Worm (Caenorhabditis elegans) whole organism, L2 larva: Measurements from ENCODE around the gene moc-6.

Source experiments
- C34F6.9 ChIP-seq: fragments of 150-350 bp; optimal IDR thresholded peaks from 2 replicates; lab custom pipeline; 2014; ENCODE audit warnings: missing biosample characterization, missing genetic modification characterization
- Y55F3AM.14 ChIP-seq: fragments of 200-800 bp; sonication (Bioruptor generic); optimal IDR thresholded peaks from 2 replicates; lab custom pipeline; 2018; ENCODE audit warnings: mild to moderate bottlenecking, missing genetic modification characterization, missing compliant biosample characterization
- ZK546.5 ChIP-seq: sonication (generic microtip); optimal IDR thresholded peaks from 2 replicates; lab custom pipeline; 2017; ENCODE audit warnings: missing biosample characterization, missing genetic modification characterization
- crh-2 ChIP-seq: sonication (generic microtip); optimal IDR thresholded peaks from 2 replicates; lab custom pipeline; 2017; ENCODE audit warnings: missing biosample characterization, missing genetic modification characterization
- elt-1 ChIP-seq: fragments of 150-350 bp; optimal IDR thresholded peaks from 2 replicates; lab custom pipeline; 2014; ENCODE audit warnings: missing biosample characterization, missing genetic modification characterization
- fos-1 ChIP-seq: fragments of 150-350 bp; optimal IDR thresholded peaks from 2 replicates; lab custom pipeline; 2014; ENCODE audit warnings: missing biosample characterization, missing genetic modification characterization
- lin-13 ChIP-seq: fragments of 150-350 bp; optimal IDR thresholded peaks from 2 replicates; lab custom pipeline; 2014; ENCODE audit warnings: missing biosample characterization, missing genetic modification reagents, missing genetic modification characterization
- lin-39 ChIP-seq: fragments of 150-350 bp; optimal IDR thresholded peaks from 2 replicates; lab custom pipeline; 2014; ENCODE audit warnings: missing biosample characterization, missing genetic modification reagents, missing genetic modification characterization
- mab-5 ChIP-seq: fragments of 150-350 bp; optimal IDR thresholded peaks from 2 replicates; lab custom pipeline; 2014; ENCODE audit warnings: missing biosample characterization, missing genetic modification characterization
- mbf-1 ChIP-seq: sonication (generic microtip); optimal IDR thresholded peaks from 2 replicates; lab custom pipeline; 2017; ENCODE audit warnings: missing biosample characterization, missing genetic modification characterization
- mdl-1 ChIP-seq, 2 experiments: fragments of 150-350 bp in 1 of 2; sonication (generic microtip) in 1 of 2; optimal IDR thresholded peaks; 2 replicates each; lab custom pipeline; 2017; ENCODE audit warnings: missing biosample characterization in 2 of 2, missing genetic modification characterization in 2 of 2
- nhr-129 ChIP-seq: fragments of 150-350 bp; optimal IDR thresholded peaks from 2 replicates; lab custom pipeline; 2014; ENCODE audit warnings: missing biosample characterization, missing genetic modification characterization
- nhr-6 ChIP-seq: fragments of 150-350 bp; optimal IDR thresholded peaks from 2 replicates; lab custom pipeline; 2014; ENCODE audit warnings: missing biosample characterization, missing genetic modification characterization
- skn-1 ChIP-seq: sonication (generic microtip); optimal IDR thresholded peaks from 2 replicates; lab custom pipeline; 2017; ENCODE audit warnings: missing biosample characterization, missing genetic modification characterization
- sma-3 ChIP-seq: sonication (generic microtip); optimal IDR thresholded peaks from 2 replicates; lab custom pipeline; 2016; ENCODE audit warnings: missing genetic modification reagents, missing genetic modification characterization, missing compliant biosample characterization
- snpc-4 ChIP-seq: fragments of 150-350 bp; optimal IDR thresholded peaks from 2 replicates; lab custom pipeline; 2014; ENCODE audit warnings: missing biosample characterization, missing genetic modification characterization
- zag-1 ChIP-seq: fragments of 150-350 bp; optimal IDR thresholded peaks from 2 replicates; lab custom pipeline; 2014; ENCODE audit warnings: missing biosample characterization, missing genetic modification characterization
- ztf-11 ChIP-seq: sonication (generic microtip); optimal IDR thresholded peaks from 2 replicates; lab custom pipeline; 2017; ENCODE audit warnings: missing biosample characterization, missing genetic modification characterization
- ztf-4 ChIP-seq: fragments of 150-350 bp; optimal IDR thresholded peaks from 2 replicates; lab custom pipeline; 2014; ENCODE audit warnings: missing biosample characterization, missing genetic modification characterization

moc-6 gene

ce11 chrIII:5244539-5244938 is 48.7 kb downstream of the moc-6 start, which contains the start of gene cnd-1:
Gene cnd-1 (minus strand): TSS chrIII:5244639.
- TF ChIP-seq nhr-6 (tag; lab: Kevin White, UChicago) (no peak), Y55F3AM.14 (no peak), C34F6.9 (tag; lab: Kevin White, UChicago) (no peak), lin-13 (GFP tag; lab: Kevin White, UChicago) (no peak), fos-1 (no peak), sma-3 (GFP tag; lab: Kevin White, UChicago) (no peak), nhr-129 (tag; lab: Kevin White, UChicago) (no peak), elt-1 (no peak), mab-5 (tag; lab: Kevin White, UChicago) (no peak), mdl-1 (tag; optimal IDR thresholded peaks at IDR 0.05; lab: Kevin White, UChicago) (no peak), snpc-4 (tag; lab: Kevin White, UChicago) (no peak), lin-39 (tag; lab: Kevin White, UChicago) (no peak), zag-1 (tag; lab: Kevin White, UChicago) (no peak)

ce11 chrIII:5245067-5245466 is 49.3 kb downstream of the moc-6 start:
- TF ChIP-seq nhr-129 (tag; lab: Kevin White, UChicago) (no peak), ztf-11 (no peak), snpc-4 (tag; lab: Kevin White, UChicago) (no peak), fos-1 (no peak), ztf-4 (tag; lab: Kevin White, UChicago) (no peak), mab-5 (tag; lab: Kevin White, UChicago) (no peak), mdl-1 (tag; optimal IDR thresholded peaks at IDR 0.05; lab: Kevin White, UChicago) (no peak), mbf-1 (tag; lab: Kevin White, UChicago) (no peak), skn-1 (tag; lab: Kevin White, UChicago) (no peak), nhr-6 (tag; lab: Kevin White, UChicago) (no peak), ZK546.5 (tag; lab: Kevin White, UChicago) (no peak), crh-2 (tag; lab: Kevin White, UChicago) (no peak)
